Worm (Caenorhabditis elegans) whole organism, L1 larva: ENCODE results near the gene F19C6.5.

Experiments used
- fos-1 ChIP-seq: fragments of 150-350 bp; optimal IDR thresholded peaks from 2 replicates; lab custom pipeline; 2014; ENCODE audit warnings: missing biosample characterization, missing genetic modification characterization
- lin-15B ChIP-seq: fragments of 150-350 bp; sonication (generic microtip); optimal IDR thresholded peaks from 3 replicates; lab custom pipeline; 2014; ENCODE audit warnings: missing biosample characterization, missing genetic modification characterization
- lsy-2 ChIP-seq, 2 experiments: fragments of 150-350 bp; optimal IDR thresholded peaks; 2 replicates each; lab custom pipeline; 2014; ENCODE audit warnings: missing biosample characterization in 2 of 2, missing genetic modification characterization in 2 of 2
- sox-4 ChIP-seq: sonication (generic microtip); optimal IDR thresholded peaks from 2 replicates; lab custom pipeline; 2016; ENCODE audit warnings: missing genetic modification characterization, missing compliant biosample characterization

- no peak for TF ChIP-seq lin-15B (tag; lab: Kevin White, UChicago)
- no peak for TF ChIP-seq lsy-2 (tag; optimal IDR thresholded peaks at IDR 0.05; lab: Kevin White, UChicago)
- TF ChIP-seq sox-4 (tag; lab: Kevin White, UChicago) = no peak
- no peak for TF ChIP-seq fos-1
These were observed 4.1 kb upstream of the F19C6.5 start for ce11 chrX:9988884-9989283.
